Fruit fly (Drosophila melanogaster) whole organism, embryonic: ENCODE results near the gene CG15014.

Experiments
- CG4360 ChIP-seq: fragments of 200-800 bp; sonication (Bioruptor generic); IDR thresholded peaks from 2 replicates; pipeline ENCODE4 v1.3.6; 2022; ENCODE audit warnings: missing biosample characterization, missing genetic modification characterization
- pnt ChIP-seq: fragments of 200-800 bp; sonication (Bioruptor generic); optimal IDR thresholded peaks from 3 replicates; lab custom pipeline; 2016; ENCODE audit warnings: missing biosample characterization, missing genetic modification characterization

DNA sequence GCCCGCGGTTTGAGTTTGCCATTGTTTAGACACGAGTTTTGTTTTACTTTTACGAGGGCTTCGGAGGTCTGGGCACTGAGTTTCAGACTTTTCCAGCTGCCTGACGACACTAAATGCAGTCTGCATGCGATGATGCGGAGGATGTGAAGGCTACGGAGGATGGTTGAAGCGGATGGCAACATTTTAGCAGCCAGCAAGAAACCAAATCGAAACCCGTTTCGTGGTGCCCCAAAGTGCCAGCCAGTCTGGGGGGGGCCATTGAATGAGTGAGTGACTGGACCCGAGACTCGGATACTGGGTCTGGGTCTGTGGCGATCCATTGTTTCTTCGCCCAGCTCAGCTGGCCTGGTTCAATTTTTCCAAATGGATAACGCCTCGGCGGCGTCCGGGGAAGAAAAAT is 27.3 kb upstream of the CG15014 start:
- TF ChIP-seq CG4360 (GFP tag; lab: Robert Waterston, UW): no peak
- no peak for TF ChIP-seq pnt
